Worm (Caenorhabditis elegans): ENCODE measurements around the gene C17G10.1.
"Not testable (repeated sequence)": the region's sequence is repeated elsewhere in the genome, so short reads cannot be mapped to it uniquely, and the experiment has no call there.

The C17G10.1 gene

ce11 chrII:5607756-5608155 is 11.4 kb downstream of the C17G10.1 start, which contains the start of gene C17G10.7:
Gene C17G10.7, minus strand, starts transcription at chrII:5607856.
- no peak for TF ChIP-seq scrt-1 (GFP tag; IDR thresholded peaks at IDR 0.05)
- TF ChIP-seq B0310.2 (tag; optimal IDR thresholded peaks at IDR 0.05), result no peak
- TF ChIP-seq hmbx-1 (tag; optimal IDR thresholded peaks at IDR 0.05), result no peak
- no peak for TF ChIP-seq ama-1 (optimal IDR thresholded peaks at IDR 0.05)
- no peak for TF ChIP-seq hmg-4 (GFP tag; optimal IDR thresholded peaks at IDR 0.05)
- TF ChIP-seq ceh-13 (GFP tag; optimal IDR thresholded peaks at IDR 0.05), result no peak
- no peak for TF ChIP-seq hnd-1 (tag; optimal IDR thresholded peaks at IDR 0.05)
- no peak for TF ChIP-seq tra-4 (tag; optimal IDR thresholded peaks at IDR 0.05)
- TF ChIP-seq sea-1 (GFP tag; conservative IDR thresholded peaks at IDR 0.05), result no peak
- no peak for TF ChIP-seq tbx-11 (GFP tag; IDR thresholded peaks at IDR 0.05)

ce11 chrII:5619298-5619697 is 23.0 kb downstream of the C17G10.1 start, which contains the start of gene dhs-6:
Gene dhs-6, minus strand, starts transcription at chrII:5619319.
- TF ChIP-seq B0310.2 (tag; optimal IDR thresholded peaks at IDR 0.05) (no peak), ets-7 (tag; optimal IDR thresholded peaks at IDR 0.05) (no peak), flt-1 (GFP tag; IDR thresholded peaks at IDR 0.05) (no peak), ceh-36 (tag; optimal IDR thresholded peaks at IDR 0.05) (no peak), scrt-1 (GFP tag; IDR thresholded peaks at IDR 0.05) (no peak), hnd-1 (tag; optimal IDR thresholded peaks at IDR 0.05) (no peak), ceh-13 (GFP tag; optimal IDR thresholded peaks at IDR 0.05) (no peak), pes-1 (GFP tag; IDR thresholded peaks at IDR 0.05) (no peak), aly-1 (tag; optimal IDR thresholded peaks at IDR 0.05) (no peak), sea-1 (GFP tag; conservative IDR thresholded peaks at IDR 0.05) (no peak), hmbx-1 (tag; optimal IDR thresholded peaks at IDR 0.05) (no peak), hmg-4 (GFP tag; optimal IDR thresholded peaks at IDR 0.05) (no peak), ama-1 (optimal IDR thresholded peaks at IDR 0.05) (no peak), F13C5.2 (tag; optimal IDR thresholded peaks at IDR 0.05) (no peak), tbx-11 (GFP tag; IDR thresholded peaks at IDR 0.05) (no peak), tbx-37 (GFP tag; conservative IDR thresholded peaks at IDR 0.05) (no peak), tra-4 (tag; optimal IDR thresholded peaks at IDR 0.05) (no peak)

- not testable (repeated sequence) for TF ChIP-seq ceh-36 (tag; optimal IDR thresholded peaks at IDR 0.05); B0310.2 (tag; optimal IDR thresholded peaks at IDR 0.05); sea-1 (GFP tag; conservative IDR thresholded peaks at IDR 0.05)
Measured at ce11 chrII:5622383-5622939, 26.1 kb downstream of the C17G10.1 start, which contains the start of the genes eif-3.L and npl-4.2. Gene eif-3.L, minus strand, starts transcription at chrII:5622483. Gene npl-4.2, plus strand, starts transcription at chrII:5622889.

- TF ChIP-seq F13C5.2 (tag; optimal IDR thresholded peaks at IDR 0.05), result no peak
- TF ChIP-seq ceh-13 (GFP tag; optimal IDR thresholded peaks at IDR 0.05), result no peak
- no peak for TF ChIP-seq tra-4 (tag; optimal IDR thresholded peaks at IDR 0.05)
- TF ChIP-seq ama-1 (optimal IDR thresholded peaks at IDR 0.05), result no peak
- TF ChIP-seq ceh-36 (tag; optimal IDR thresholded peaks at IDR 0.05), result no peak
- no peak for TF ChIP-seq aly-1 (tag; optimal IDR thresholded peaks at IDR 0.05)
- no peak for TF ChIP-seq hmg-4 (GFP tag; optimal IDR thresholded peaks at IDR 0.05)
- no peak for TF ChIP-seq tbx-37 (GFP tag; conservative IDR thresholded peaks at IDR 0.05)
- TF ChIP-seq B0310.2 (tag; optimal IDR thresholded peaks at IDR 0.05), result no peak
- no peak for TF ChIP-seq tbx-11 (GFP tag; IDR thresholded peaks at IDR 0.05)
- no peak for TF ChIP-seq flt-1 (GFP tag; IDR thresholded peaks at IDR 0.05)
- TF ChIP-seq sea-1 (GFP tag; conservative IDR thresholded peaks at IDR 0.05), result no peak
- TF ChIP-seq hnd-1 (tag; optimal IDR thresholded peaks at IDR 0.05), result no peak
- no peak for TF ChIP-seq ets-7 (tag; optimal IDR thresholded peaks at IDR 0.05)
- no peak for TF ChIP-seq hmbx-1 (tag; optimal IDR thresholded peaks at IDR 0.05)
- no peak for TF ChIP-seq pes-1 (GFP tag; IDR thresholded peaks at IDR 0.05)
Measured at ce11 chrII:5628326-5628818, 32.0 kb downstream of the C17G10.1 start, which contains the start of gene F59E12.15. Gene F59E12.15, minus strand, starts transcription at chrII:5628376.

ce11 chrII:5630851-5631401 is 34.6 kb downstream of the C17G10.1 start, which contains the start of the genes F59E12.6 and npl-4.1:
Gene F59E12.6, minus strand, starts transcription at chrII:5630951.
Gene npl-4.1, plus strand, starts transcription at chrII:5631351.
- TF ChIP-seq B0310.2 (tag; optimal IDR thresholded peaks at IDR 0.05); hmg-4 (GFP tag; optimal IDR thresholded peaks at IDR 0.05); tbx-11 (GFP tag; IDR thresholded peaks at IDR 0.05): not testable (repeated sequence)

ce11 chrII:5633453-5633852 is 37.1 kb downstream of the C17G10.1 start:
- TF ChIP-seq tra-4 (tag; optimal IDR thresholded peaks at IDR 0.05) (no peak), sea-1 (GFP tag; conservative IDR thresholded peaks at IDR 0.05) (no peak), tbx-37 (GFP tag; conservative IDR thresholded peaks at IDR 0.05) (no peak)

- TF ChIP-seq hnd-1 (tag; optimal IDR thresholded peaks at IDR 0.05), result no peak
- no peak for TF ChIP-seq tbx-11 (GFP tag; IDR thresholded peaks at IDR 0.05)
- no peak for TF ChIP-seq B0310.2 (tag; optimal IDR thresholded peaks at IDR 0.05)
- TF ChIP-seq sea-1 (GFP tag; conservative IDR thresholded peaks at IDR 0.05), result no peak
- no peak for TF ChIP-seq flt-1 (GFP tag; IDR thresholded peaks at IDR 0.05)
- TF ChIP-seq aly-1 (tag; optimal IDR thresholded peaks at IDR 0.05), result no peak
- TF ChIP-seq ama-1 (optimal IDR thresholded peaks at IDR 0.05), result no peak
- no peak for TF ChIP-seq ets-7 (tag; optimal IDR thresholded peaks at IDR 0.05)
- TF ChIP-seq tbx-37 (GFP tag; conservative IDR thresholded peaks at IDR 0.05), result no peak
Measured at ce11 chrII:5636826-5637225, 40.5 kb downstream of the C17G10.1 start, which contains the start of gene F59E12.8. Gene F59E12.8, minus strand, starts transcription at chrII:5636926.

- TF ChIP-seq F13C5.2 (tag; optimal IDR thresholded peaks at IDR 0.05) (no peak), scrt-1 (GFP tag; IDR thresholded peaks at IDR 0.05) (no peak), ceh-13 (GFP tag; optimal IDR thresholded peaks at IDR 0.05) (no peak), sea-1 (GFP tag; conservative IDR thresholded peaks at IDR 0.05) (no peak), tbx-11 (GFP tag; IDR thresholded peaks at IDR 0.05) (no peak), aly-1 (tag; optimal IDR thresholded peaks at IDR 0.05) (no peak), tra-4 (tag; optimal IDR thresholded peaks at IDR 0.05) (no peak), hnd-1 (tag; optimal IDR thresholded peaks at IDR 0.05) (no peak), hmg-4 (GFP tag; optimal IDR thresholded peaks at IDR 0.05) (no peak), hmbx-1 (tag; optimal IDR thresholded peaks at IDR 0.05) (no peak)
Measured at ce11 chrII:5638059-5638458, 41.7 kb downstream of the C17G10.1 start, which contains the start of gene F59E12.3. Gene F59E12.3, plus strand, starts transcription at chrII:5638359.

Data from whole organism, early embryonic.